Worm (Caenorhabditis elegans): ENCODE data around the gene Y62H9A.8.

DNA sequence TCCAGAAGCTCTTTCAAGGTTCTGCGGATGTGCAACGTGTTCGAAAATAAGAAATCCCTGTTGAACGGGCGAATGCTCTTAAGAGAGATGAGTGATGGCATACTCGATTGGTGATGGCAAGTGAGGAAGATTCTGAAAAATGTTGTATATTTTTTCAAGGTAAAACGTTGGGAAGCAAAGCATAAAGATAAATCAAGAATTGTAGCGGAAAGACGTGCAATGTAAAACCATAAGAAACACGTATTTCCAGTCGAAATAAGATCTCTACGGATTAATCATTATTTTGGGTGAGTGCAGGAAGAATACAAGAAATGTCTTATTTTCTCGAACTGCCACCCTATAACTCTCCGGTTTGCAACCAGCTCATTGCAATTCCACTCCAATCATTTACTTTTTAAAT is 23.0 kb downstream of the Y62H9A.8 start, which contains the start of gene dot-1.2:
- TF ChIP-seq ama-1 (optimal IDR thresholded peaks at IDR 0.05) (no peak), ceh-13 (GFP tag; optimal IDR thresholded peaks at IDR 0.05) (no peak), tbx-37 (GFP tag; conservative IDR thresholded peaks at IDR 0.05) (no peak)
